Fruit fly (Drosophila melanogaster): ENCODE results near the gene bru1.

Gene bru1

dm6 chr2L:12172536-12173234 lies 2.1 kb upstream of the bru1 start, which contains the start of the genes CG6583 and crok (continued):
- TF ChIP-seq corto (GFP tag; optimal IDR thresholded peaks at IDR 0.05) = no peak
- no peak for TF ChIP-seq NfI (GFP tag; optimal IDR thresholded peaks at IDR 0.05)
- peak; percentile 24 for TF ChIP-seq Ets97D (GFP tag; optimal IDR thresholded peaks at IDR 0.05)
- TF ChIP-seq Elba2 (GFP tag; optimal IDR thresholded peaks at IDR 0.05) = peak; percentile 95
- peak; percentile 52 for TF ChIP-seq pita (GFP tag; optimal IDR thresholded peaks at IDR 0.05)
- peak; percentile 62 for TF ChIP-seq trem (tag; optimal IDR thresholded peaks at IDR 0.05)
- TF ChIP-seq gfzf (GFP tag; optimal IDR thresholded peaks at IDR 0.05) = peak; percentile 91
- TF ChIP-seq otp (GFP tag; IDR thresholded peaks at IDR 0.05) = no peak
- no peak for TF ChIP-seq zen (tag; optimal IDR thresholded peaks at IDR 0.05)
- no peak for TF ChIP-seq Optix (GFP tag; IDR thresholded peaks at IDR 0.05)
- TF ChIP-seq Lim3 (GFP tag; IDR thresholded peaks at IDR 0.05) = no peak
- no peak for TF ChIP-seq Mes4 (GFP tag; optimal IDR thresholded peaks at IDR 0.05)
- no peak for TF ChIP-seq CG12236 (GFP tag; optimal IDR thresholded peaks at IDR 0.05)
- TF ChIP-seq Sox100B (GFP tag; optimal IDR thresholded peaks at IDR 0.05) = no peak
- no peak for TF ChIP-seq CG14050 (GFP tag; IDR thresholded peaks at IDR 0.05)
- TF ChIP-seq ato (GFP tag; IDR thresholded peaks at IDR 0.05; ENCODE audit: partially characterized antibody) = no peak
- TF ChIP-seq fu2 (GFP tag; optimal IDR thresholded peaks at IDR 0.05) = no peak
- TF ChIP-seq fd96Cb (tag; optimal IDR thresholded peaks at IDR 0.05) = no peak
- no peak for TF ChIP-seq sr (GFP tag; IDR thresholded peaks at IDR 0.05)
- no peak for TF ChIP-seq Taf1 (GFP tag; IDR thresholded peaks at IDR 0.05)
- TF ChIP-seq Scr (GFP tag; IDR thresholded peaks at IDR 0.05; ENCODE audit: partially characterized antibody) = no peak
- peak; percentile 36 for TF ChIP-seq CG33213 (GFP tag; optimal IDR thresholded peaks at IDR 0.05)
- no peak for TF ChIP-seq CG9932 (GFP tag; IDR thresholded peaks at IDR 0.05)
- TF ChIP-seq kni (GFP tag; optimal IDR thresholded peaks at IDR 0.05) = no peak
- no peak for TF ChIP-seq Spps (tag; optimal IDR thresholded peaks at IDR 0.05)
- TF ChIP-seq CG4730 (GFP tag; IDR thresholded peaks at IDR 0.05) = no peak
- no peak for TF ChIP-seq CG6813 (GFP tag; optimal IDR thresholded peaks at IDR 0.05)
- TF ChIP-seq Ravus (GFP tag; IDR thresholded peaks at IDR 0.05) = no peak
- no peak for TF ChIP-seq Gsc (GFP tag; IDR thresholded peaks at IDR 0.05)
- no peak for TF ChIP-seq CG14965 (GFP tag; optimal IDR thresholded peaks at IDR 0.05; ENCODE audit: borderline replicate concordance)
- TF ChIP-seq Mrtf (GFP tag; IDR thresholded peaks at IDR 0.05) = no peak
- no peak for TF ChIP-seq CG15479 (GFP tag; optimal IDR thresholded peaks at IDR 0.05)
- no peak for TF ChIP-seq sug (tag; optimal IDR thresholded peaks at IDR 0.05)
- TF ChIP-seq H2.0 (GFP tag; IDR thresholded peaks at IDR 0.05) = no peak
- TF ChIP-seq CG30020 (tag; optimal IDR thresholded peaks at IDR 0.05) = no peak
- TF ChIP-seq Stat92E (GFP tag; optimal IDR thresholded peaks at IDR 0.05) = no peak
- TF ChIP-seq sc (optimal IDR thresholded peaks at IDR 0.05) = no peak
- TF ChIP-seq sc (GFP tag; optimal IDR thresholded peaks at IDR 0.05) = no peak
- TF ChIP-seq bbx (GFP tag; IDR thresholded peaks at IDR 0.05; ENCODE audit: partially characterized antibody) = no peak
- TF ChIP-seq lbe (GFP tag; optimal IDR thresholded peaks at IDR 0.05) = no peak
- TF ChIP-seq CG33557 (GFP tag; optimal IDR thresholded peaks at IDR 0.05) = no peak
- no peak for TF ChIP-seq al (GFP tag; IDR thresholded peaks at IDR 0.05)
- no peak for TF ChIP-seq HLH3B (GFP tag; IDR thresholded peaks at IDR 0.05)
- TF ChIP-seq HHEX (GFP tag; optimal IDR thresholded peaks at IDR 0.05) = no peak
- no peak for TF ChIP-seq CG2889 (GFP tag; IDR thresholded peaks at IDR 0.05)
- TF ChIP-seq CkIIα-i1 (GFP tag; IDR thresholded peaks at IDR 0.05) = no peak
- TF ChIP-seq Antp (GFP tag; optimal IDR thresholded peaks at IDR 0.05) = no peak
- no peak for TF ChIP-seq Dref (GFP tag; IDR thresholded peaks at IDR 0.05)
- TF ChIP-seq pb (GFP tag; optimal IDR thresholded peaks at IDR 0.05) = no peak
- no peak for TF ChIP-seq CG10274 (GFP tag; optimal IDR thresholded peaks at IDR 0.05)
- TF ChIP-seq CG7928 (GFP tag; optimal IDR thresholded peaks at IDR 0.05) = no peak

Measured in whole organism, embryonic.